Fruit fly (Drosophila melanogaster) whole organism, larva: ENCODE data around the gene CG33158.

Experiments
- noc ChIP-seq: fragments of 200-800 bp; sonication (Bioruptor generic); optimal IDR thresholded peaks from 3 replicates; lab custom pipeline; 2019; ENCODE audit warnings: missing biosample characterization, mild to moderate bottlenecking, missing genetic modification characterization, moderate library complexity

Gene CG33158

dm6 chr3L:16488483-16489258 lies 69.3 kb downstream of the CG33158 start:
- no peak for TF ChIP-seq noc

DNA sequence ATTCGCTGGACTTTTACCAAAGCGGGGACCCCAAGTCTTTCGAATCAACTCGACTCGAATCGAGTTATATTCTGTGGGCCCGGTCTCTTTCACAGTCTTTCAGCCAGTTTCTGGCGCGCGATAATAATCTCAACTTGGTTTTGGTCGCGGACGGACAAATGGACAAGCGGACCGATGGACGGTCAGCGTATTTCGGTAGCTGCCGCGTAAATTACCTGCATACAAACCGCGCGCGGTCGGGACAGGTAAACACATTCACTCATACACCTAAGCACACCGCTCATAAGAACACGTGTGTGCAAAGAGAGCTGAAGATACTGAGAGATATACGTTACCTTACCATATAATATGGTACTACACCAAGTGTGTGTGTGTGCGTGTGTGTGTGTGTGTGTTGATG lies 69.9 kb downstream of the CG33158 start:
- no peak for TF ChIP-seq noc

DNA sequence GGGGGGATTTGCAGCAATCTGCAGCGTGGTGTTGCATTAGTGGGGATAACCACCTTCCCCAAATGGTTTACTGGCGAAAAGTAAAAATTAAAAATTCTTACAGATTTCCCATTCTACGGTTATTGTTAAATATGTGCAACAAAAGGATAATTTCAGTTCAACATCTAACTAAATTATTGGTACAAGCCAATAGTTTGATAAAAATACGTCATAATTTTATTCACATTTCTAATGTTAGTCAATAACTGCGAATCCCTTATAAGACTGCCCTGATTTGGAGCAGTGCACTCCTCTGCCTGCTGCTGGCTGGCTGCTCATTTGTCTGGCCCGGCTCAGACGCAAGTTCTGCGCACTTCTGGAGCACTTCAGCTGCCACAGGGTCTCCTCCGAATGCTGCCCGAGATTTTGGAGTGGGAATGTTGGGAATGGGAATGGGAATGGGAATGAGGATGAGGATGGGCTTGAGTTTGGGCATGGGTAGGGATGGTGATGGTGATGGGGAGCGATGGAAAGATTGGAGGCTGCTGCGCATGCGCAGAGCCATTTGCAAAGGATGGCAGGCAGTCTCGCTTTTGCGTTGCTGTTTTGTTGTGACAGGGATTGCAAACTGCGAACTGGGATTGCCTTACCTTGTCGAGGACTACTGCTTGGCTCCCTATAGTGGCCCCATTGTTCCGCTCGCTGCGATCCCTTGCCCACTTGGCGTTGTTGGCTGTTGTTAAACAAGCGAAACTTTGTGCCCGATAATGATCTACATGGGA lies 70.6 kb downstream of the CG33158 start:
- no peak for TF ChIP-seq noc

dm6 chr3L:16490583-16490880 lies 71.1 kb downstream of the CG33158 start:
- no peak for TF ChIP-seq noc

DNA sequence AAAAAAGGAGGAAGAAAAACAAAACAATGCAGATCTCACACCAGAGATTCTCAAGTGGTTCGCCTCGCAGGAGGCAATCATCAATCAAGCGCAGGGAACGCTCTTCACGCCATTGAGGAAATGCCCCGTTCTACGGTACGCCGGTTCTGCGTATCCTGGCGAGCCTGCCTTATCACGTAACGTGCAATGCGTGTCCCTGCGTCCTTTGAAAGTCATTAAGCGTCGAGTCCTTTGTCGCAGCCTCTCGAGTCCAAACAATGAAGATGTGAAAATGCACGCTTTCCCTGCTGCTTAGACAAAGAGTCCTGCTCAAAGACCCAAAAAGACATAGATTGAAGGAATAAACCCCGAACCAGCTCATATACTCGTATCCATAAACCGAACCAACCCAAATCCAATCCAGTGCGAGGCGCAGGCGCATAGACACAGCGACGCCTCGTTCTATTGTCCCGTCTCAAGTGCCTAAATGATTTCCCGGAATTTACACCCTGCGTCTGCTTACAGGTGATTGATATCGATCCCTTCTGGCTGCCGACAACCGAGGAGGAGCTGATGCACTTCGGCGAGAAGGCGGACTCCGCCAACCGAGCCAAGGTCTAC lies 71.7 kb downstream of the CG33158 start:
- TF ChIP-seq noc, result no peak

dm6 chr3L:16493717-16494116 lies 74.3 kb downstream of the CG33158 start:
- no peak for TF ChIP-seq noc

DNA sequence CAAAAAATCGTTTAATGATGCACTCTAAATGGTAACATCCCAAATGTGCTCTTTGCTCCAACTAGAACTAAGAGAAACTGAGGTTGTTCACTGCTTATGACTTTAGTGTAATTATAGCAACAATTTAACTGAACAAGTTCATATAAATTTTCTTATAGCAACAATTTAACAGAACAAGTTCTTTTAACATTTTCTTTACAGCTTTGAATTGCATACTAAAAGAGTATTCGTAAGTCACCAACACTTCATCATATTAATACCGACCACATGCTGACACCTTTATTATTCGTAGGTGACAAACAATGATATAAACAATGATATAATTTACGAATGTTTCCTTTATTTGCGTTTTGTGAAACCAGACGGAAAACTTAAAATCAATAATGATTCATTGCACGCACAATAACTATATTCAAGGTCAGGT lies 75.3 kb downstream of the CG33158 start:
- no peak for TF ChIP-seq noc

- no peak for TF ChIP-seq noc
These were observed 75.8 kb downstream of the CG33158 start for dm6 chr3L:16495235-16495634.

DNA sequence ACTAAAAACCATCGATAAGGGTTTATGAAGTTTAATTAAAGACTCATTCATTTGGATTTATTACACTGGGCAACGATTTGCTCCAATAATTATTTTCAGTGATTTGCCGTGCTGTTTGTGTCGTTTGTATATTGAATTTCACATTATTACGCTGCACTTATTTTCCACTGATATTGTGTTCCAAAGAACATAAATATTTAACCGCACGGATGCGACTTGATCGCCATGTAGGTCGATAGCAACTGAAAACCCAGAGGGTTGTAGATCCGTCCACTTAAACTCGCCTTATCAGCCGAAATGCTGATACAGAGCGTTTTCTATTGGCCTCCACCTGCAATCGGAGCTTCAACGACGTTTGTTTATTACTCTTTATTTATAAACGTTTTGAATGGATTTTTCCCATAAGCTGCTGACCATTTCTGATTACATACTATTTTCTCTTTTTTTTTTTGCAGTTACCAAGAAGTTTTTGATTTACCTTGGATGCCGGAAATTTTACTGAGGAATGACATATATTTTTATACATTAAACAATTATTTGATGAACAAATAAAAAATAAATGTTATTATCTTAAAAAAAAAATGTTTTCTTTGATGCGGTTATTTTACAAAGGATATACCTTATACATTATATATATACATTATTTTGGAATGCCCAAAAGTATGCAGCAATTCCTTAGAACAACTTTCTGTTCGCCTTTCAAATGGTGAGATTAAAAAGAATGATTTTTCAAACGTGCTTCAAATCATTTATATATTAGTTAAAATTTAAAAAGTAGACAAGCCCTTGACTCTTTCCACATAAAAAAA lies 76.8 kb downstream of the CG33158 start, which contains the start of gene CG42514:
TSS of gene CG42514 (minus strand) at position 248 of the 809 bp plus-strand sequence.
- TF ChIP-seq noc, result peak; percentile 3

dm6 chr3L:16497198-16497701 lies 77.9 kb downstream of the CG33158 start, which contains the start of gene st:
Gene st (plus strand): TSS chr3L:16497651.
- TF ChIP-seq noc, result no peak

- TF ChIP-seq noc, result peak; percentile 60
These were observed 114.5 kb downstream of the CG33158 start for dm6 chr3L:16533932-16534331.

DNA sequence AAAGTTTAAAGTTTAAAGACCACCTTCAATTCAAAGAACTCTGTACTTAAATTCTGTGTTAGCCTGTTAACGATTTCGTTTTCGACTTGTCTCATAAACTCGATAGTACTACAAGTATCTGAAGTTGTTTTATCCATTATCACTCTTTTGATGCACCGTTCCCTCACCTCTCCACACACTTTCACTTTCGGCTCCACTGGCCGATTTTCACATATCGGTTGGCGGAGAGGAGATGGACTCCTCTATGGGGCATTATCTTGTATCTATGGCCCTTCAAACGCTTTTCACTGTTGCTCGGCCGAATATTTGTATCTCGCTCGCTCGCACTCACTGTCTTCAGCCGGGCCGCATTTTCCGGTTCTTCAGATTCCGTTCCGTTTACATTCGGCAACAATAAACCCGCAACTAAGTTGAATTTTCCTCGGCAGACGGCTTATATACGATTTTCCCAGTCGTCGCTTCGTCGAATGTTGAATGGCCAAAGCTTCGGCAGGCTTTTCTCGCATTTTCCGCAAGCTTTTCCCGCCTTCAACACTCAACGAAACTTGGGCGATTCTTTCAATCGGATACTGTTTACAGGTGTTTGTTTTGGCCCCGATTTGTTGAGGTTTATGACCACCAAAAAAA lies 123.7 kb downstream of the CG33158 start, which contains the start of gene CG43373:
TSS of gene CG43373 (minus strand) at position 373 of the 627 bp plus-strand sequence.
- TF ChIP-seq noc, result no peak

DNA sequence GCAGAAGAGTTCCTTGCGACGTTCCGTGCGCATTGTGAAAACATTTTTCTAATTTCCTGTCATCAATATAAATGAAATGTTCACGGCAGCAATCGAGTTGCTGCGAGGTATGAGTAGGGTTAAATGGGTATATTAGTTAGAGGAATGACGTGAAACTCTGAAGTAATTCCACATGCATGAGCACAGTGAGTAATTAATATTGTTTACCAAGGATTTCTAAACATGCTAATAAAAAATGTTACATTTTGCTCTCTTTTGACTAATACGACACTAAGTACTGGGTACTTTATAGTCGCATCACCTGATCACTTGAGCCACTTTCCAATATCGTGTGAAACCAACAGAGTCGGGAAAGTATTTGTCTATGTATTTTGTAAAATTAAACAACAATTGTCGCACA lies 124.8 kb downstream of the CG33158 start:
- no peak for TF ChIP-seq noc

DNA sequence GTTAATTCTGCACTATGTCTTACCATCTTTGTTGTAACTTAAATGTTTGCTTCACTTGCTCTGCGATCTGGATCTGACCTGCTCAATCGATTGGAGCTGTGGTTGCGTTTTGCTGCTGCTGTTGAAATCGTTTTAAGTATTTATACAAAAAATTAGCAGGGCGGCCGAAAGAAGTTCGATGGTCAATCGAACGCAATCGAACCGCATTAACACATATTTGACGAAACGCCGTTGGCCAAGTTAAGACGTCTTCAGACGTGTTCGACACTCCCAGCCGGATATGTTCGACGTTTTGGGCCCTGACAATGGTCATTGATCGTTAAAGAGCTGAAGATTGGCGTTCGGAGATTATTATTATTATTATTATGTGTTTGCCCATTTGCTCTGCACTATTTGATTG lies 126.1 kb downstream of the CG33158 start, which contains the start of gene CG13033:
TSS of gene CG13033 (minus strand) at position 118 of the 400 bp plus-strand sequence.
- no peak for TF ChIP-seq noc

DNA sequence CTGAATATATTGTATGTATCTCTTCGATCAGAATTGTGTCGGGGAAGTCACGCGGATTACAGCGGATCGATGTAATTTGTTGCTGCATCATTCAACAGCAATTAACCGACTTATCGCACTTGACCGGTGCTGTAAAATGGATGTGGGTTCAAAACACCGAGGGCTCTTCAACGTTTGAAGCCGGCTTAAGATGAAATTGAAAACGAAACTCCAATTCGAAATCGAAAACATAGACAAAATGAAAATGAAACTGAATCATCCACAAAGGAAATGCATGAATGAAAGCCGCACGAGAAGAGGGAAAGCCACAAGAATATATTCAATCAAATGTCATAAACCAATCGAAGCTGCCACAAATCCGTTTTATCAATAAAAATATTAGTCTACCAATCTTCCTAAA lies 126.8 kb downstream of the CG33158 start:
- TF ChIP-seq noc, result no peak
